Fruit fly (Drosophila melanogaster): ENCODE measurements around the gene CG9953.

The CG9953 gene

dm6 chr3L:6955254-6956229, 13.9 kb upstream of the CG9953 start, which contains the start of the genes CG10077 and CG9948 (continued):
- TF ChIP-seq CG4730 (GFP tag; IDR thresholded peaks at IDR 0.05) = peak; percentile 83
- TF ChIP-seq seq (GFP tag; IDR thresholded peaks at IDR 0.05) = peak; percentile 79
- TF ChIP-seq ham (GFP tag; IDR thresholded peaks at IDR 0.05) = peak; percentile 53; the same call in 1 of the 2 replicates
- TF ChIP-seq CG14014 (GFP tag; IDR thresholded peaks at IDR 0.05) = peak; percentile 94
- peak; percentile 68; the same call in 1 of the 3 replicates for TF ChIP-seq mld (GFP tag; IDR thresholded peaks at IDR 0.05; ENCODE audit: partially characterized antibody)
- TF ChIP-seq exex (tag; optimal IDR thresholded peaks at IDR 0.05) = no peak
- TF ChIP-seq CG11247 (GFP tag; IDR thresholded peaks at IDR 0.05) = peak; percentile 80
- no peak; the same call in 1 of the 2 replicates for TF ChIP-seq CkIIα-i1 (GFP tag; IDR thresholded peaks at IDR 0.05)
- TF ChIP-seq CG2875 (GFP tag; optimal IDR thresholded peaks at IDR 0.05) = peak; percentile 71
- no peak for TF ChIP-seq pb (GFP tag; optimal IDR thresholded peaks at IDR 0.05)
- peak; percentile 92 for TF ChIP-seq CG13424 (tag; optimal IDR thresholded peaks at IDR 0.05)
- TF ChIP-seq Dll (GFP tag; IDR thresholded peaks at IDR 0.05; ENCODE audit: partially characterized antibody) = peak; percentile 85
- TF ChIP-seq fd3F (GFP tag; optimal IDR thresholded peaks at IDR 0.05) = peak; percentile 85
- TF ChIP-seq CG3995 (GFP tag; optimal IDR thresholded peaks at IDR 0.05) = peak; percentile 38
- no peak for TF ChIP-seq disco-r (GFP tag; optimal IDR thresholded peaks at IDR 0.05)
- peak; percentile 67 for TF ChIP-seq ems (GFP tag; optimal IDR thresholded peaks at IDR 0.05)
- no peak for TF ChIP-seq Hr39 (optimal IDR thresholded peaks at IDR 0.05)
- peak; percentile 75 for TF ChIP-seq CG9437 (GFP tag; optimal IDR thresholded peaks at IDR 0.05)
- TF ChIP-seq CG10274 (GFP tag; optimal IDR thresholded peaks at IDR 0.05) = peak; percentile 59
- peak; percentile 78 for TF ChIP-seq Usf (GFP tag; optimal IDR thresholded peaks at IDR 0.05)
- peak; percentile 75 for TF ChIP-seq CG6813 (GFP tag; optimal IDR thresholded peaks at IDR 0.05)
- peak; percentile 60 for TF ChIP-seq sna (GFP tag; IDR thresholded peaks at IDR 0.05; ENCODE audit: partially characterized antibody)
- 0 out of 2 replicates have a peak, but pooled peaks have one; percentile 44 for TF ChIP-seq CG16779 (GFP tag; IDR thresholded peaks at IDR 0.05)
- peak; percentile 0 for TF ChIP-seq CG10565 (GFP tag; optimal IDR thresholded peaks at IDR 0.05)
- peak; percentile 60; the same call in 1 of the 3 replicates for TF ChIP-seq CG3726 (GFP tag; IDR thresholded peaks at IDR 0.05)
- peak; percentile 85 for TF ChIP-seq gsb-n (tag; optimal IDR thresholded peaks at IDR 0.05)
- peak; percentile 78 for TF ChIP-seq CG13287 (GFP tag; IDR thresholded peaks at IDR 0.05; ENCODE audit: partially characterized antibody)
- TF ChIP-seq Xrp1 (GFP tag; IDR thresholded peaks at IDR 0.05) = peak; percentile 95
- TF ChIP-seq lilli (GFP tag; optimal IDR thresholded peaks at IDR 0.05) = peak; percentile 88
- TF ChIP-seq nau (GFP tag; optimal IDR thresholded peaks at IDR 0.05) = peak; percentile 76
- peak; percentile 89 for TF ChIP-seq lbe (GFP tag; optimal IDR thresholded peaks at IDR 0.05)
- TF ChIP-seq pnt (GFP tag; optimal IDR thresholded peaks at IDR 0.05) = peak; percentile 36
- peak; percentile 21 for TF ChIP-seq ERR (GFP tag; optimal IDR thresholded peaks at IDR 0.05)
- TF ChIP-seq btn (GFP tag; optimal IDR thresholded peaks at IDR 0.05) = no peak
- TF ChIP-seq CG4854 (GFP tag; optimal IDR thresholded peaks at IDR 0.05) = peak; percentile 69
- peak; percentile 91 for TF ChIP-seq CG11504 (tag; optimal IDR thresholded peaks at IDR 0.05)
- peak; percentile 94 for TF ChIP-seq zfh1 (GFP tag; IDR thresholded peaks at IDR 0.05)
- peak; percentile 96 for TF ChIP-seq sens (GFP tag)
- TF ChIP-seq Deaf1 (tag; optimal IDR thresholded peaks at IDR 0.05) = peak; percentile 65
- peak; percentile 69 for TF ChIP-seq CG11723 (GFP tag; optimal IDR thresholded peaks at IDR 0.05)
- TF ChIP-seq CG17361 (GFP tag; IDR thresholded peaks at IDR 0.05) = peak; percentile 90
- TF ChIP-seq CG15696 (tag; optimal IDR thresholded peaks at IDR 0.05) = peak; percentile 91
- peak in 1 of 2 experiments; percentile 75 for TF ChIP-seq Eip74EF (GFP tag; optimal IDR thresholded peaks at IDR 0.05)
- peak; percentile 81 for TF ChIP-seq CG17912 (GFP tag; optimal IDR thresholded peaks at IDR 0.05)
- peak; percentile 93 for TF ChIP-seq CG7839 (tag; optimal IDR thresholded peaks at IDR 0.05)
- TF ChIP-seq Dad (GFP tag; optimal IDR thresholded peaks at IDR 0.05) = peak; percentile 40
- peak in 1 of 3 experiments; percentile 87 for TF ChIP-seq lola (GFP tag; optimal IDR thresholded peaks at IDR 0.05)

Data from whole organism, embryonic.